Fruit fly (Drosophila melanogaster) whole organism, embryonic: ENCODE data around the gene kirre.

Experiments used
- Atf6 ChIP-seq: fragments of 200-800 bp; sonication (Bioruptor generic); IDR thresholded peaks from 2 replicates; pipeline ENCODE4 v1.3.6; 2022; ENCODE audit warnings: missing biosample characterization, missing genetic modification characterization
- CG1024 ChIP-seq: fragments of 200-800 bp; sonication (Bioruptor generic); IDR thresholded peaks from 2 replicates; pipeline ENCODE4 v1.3.6; 2022; ENCODE audit warnings: missing biosample characterization, missing genetic modification characterization
- CG10274 ChIP-seq: fragments of 200-800 bp; sonication (Bioruptor generic); optimal IDR thresholded peaks from 3 replicates; lab custom pipeline; 2017; ENCODE audit warnings: missing biosample characterization, mild to moderate bottlenecking, missing genetic modification characterization
- CG11560 ChIP-seq: fragments of 200-800 bp; sonication (Bioruptor generic); IDR thresholded peaks from 3 replicates; pipeline ENCODE4 v1.3.6; 2022; ENCODE audit warnings: missing biosample characterization, missing genetic modification characterization
- CG11695 ChIP-seq: fragments of 200-800 bp; sonication (Bioruptor generic); IDR thresholded peaks from 3 replicates; pipeline ENCODE4 v1.3.6; 2022; ENCODE audit warnings: missing biosample characterization, missing genetic modification characterization
- CG14667 ChIP-seq: fragments of 200-800 bp; sonication (Bioruptor generic); IDR thresholded peaks from 2 replicates; pipeline ENCODE4 v1.3.6; 2022; ENCODE audit warnings: missing biosample characterization, missing genetic modification characterization
- CG1603 ChIP-seq: fragments of 200-800 bp; sonication (Bioruptor generic); optimal IDR thresholded peaks from 2 replicates; lab custom pipeline; 2019; ENCODE audit warnings: missing biosample characterization, mild to moderate bottlenecking, missing genetic modification characterization, moderate library complexity
- CG17361 ChIP-seq: fragments of 200-800 bp; sonication (Bioruptor generic); IDR thresholded peaks from 3 replicates; pipeline ENCODE4 v1.3.6; 2022; ENCODE audit warnings: missing biosample characterization, missing genetic modification characterization
- CG17802 ChIP-seq: fragments of 200-800 bp; sonication (Bioruptor generic); optimal IDR thresholded peaks from 2 replicates; lab custom pipeline; 2018; ENCODE audit warnings: missing biosample characterization, mild to moderate bottlenecking, missing genetic modification characterization, moderate library complexity
- CG2120 ChIP-seq: fragments of 200-800 bp; sonication (Bioruptor generic); optimal IDR thresholded peaks from 3 replicates; lab custom pipeline; 2016; ENCODE audit warnings: missing biosample characterization, missing genetic modification characterization
- CG2129 ChIP-seq: fragments of 200-800 bp; sonication (Bioruptor generic); IDR thresholded peaks from 2 replicates; pipeline ENCODE4 v1.3.6; 2022; ENCODE audit warnings: missing biosample characterization, missing genetic modification characterization; ENCODE audit not compliant: partially characterized antibody
- CG2202 ChIP-seq: fragments of 200-800 bp; sonication (Bioruptor generic); optimal IDR thresholded peaks from 2 replicates; lab custom pipeline; 2018; ENCODE audit warnings: missing biosample characterization, mild to moderate bottlenecking, missing genetic modification characterization
- CG3407 ChIP-seq: fragments of 200-800 bp; sonication (Bioruptor generic); optimal IDR thresholded peaks from 2 replicates; lab custom pipeline; 2018; ENCODE audit warnings: missing biosample characterization, mild to moderate bottlenecking, missing genetic modification characterization
- CG3995 ChIP-seq: fragments of 200-800 bp; sonication (Bioruptor generic); optimal IDR thresholded peaks from 3 replicates; lab custom pipeline; 2016; ENCODE audit warnings: missing biosample characterization, missing genetic modification characterization
- CG4424 ChIP-seq: fragments of 200-800 bp; sonication (Bioruptor generic); optimal IDR thresholded peaks from 3 replicates; lab custom pipeline; 2016; ENCODE audit warnings: missing biosample characterization, missing genetic modification characterization
- CG5245 ChIP-seq: fragments of 200-800 bp; sonication (Bioruptor generic); optimal IDR thresholded peaks from 3 replicates; lab custom pipeline; 2016; ENCODE audit warnings: missing biosample characterization, missing genetic modification characterization
- CG6689 ChIP-seq: fragments of 200-800 bp; sonication (Bioruptor generic); IDR thresholded peaks from 2 replicates; pipeline ENCODE4 v1.3.6; 2022; ENCODE audit warnings: missing biosample characterization, missing genetic modification characterization
- CG6813 ChIP-seq: fragments of 200-800 bp; sonication (Bioruptor generic); optimal IDR thresholded peaks from 2 replicates; lab custom pipeline; 2017; ENCODE audit warnings: missing biosample characterization, missing genetic modification characterization, mild to moderate bottlenecking, moderate library complexity, missing genetic modification reagents
- CG7745 ChIP-seq: fragments of 200-800 bp; sonication (Bioruptor generic); optimal IDR thresholded peaks from 2 replicates; lab custom pipeline; 2018; ENCODE audit warnings: missing biosample characterization, mild to moderate bottlenecking, missing genetic modification characterization, moderate library complexity
- CG7786 ChIP-seq: fragments of 200-800 bp; sonication (Bioruptor generic); optimal IDR thresholded peaks from 2 replicates; lab custom pipeline; 2016; ENCODE audit warnings: missing biosample characterization, missing genetic modification characterization
- CG8089 ChIP-seq: fragments of 200-800 bp; sonication (Bioruptor generic); optimal IDR thresholded peaks from 3 replicates; lab custom pipeline; 2016; ENCODE audit warnings: missing biosample characterization, missing genetic modification characterization
- CG9932 ChIP-seq: fragments of 200-800 bp; sonication (Bioruptor generic); IDR thresholded peaks from 2 replicates; pipeline ENCODE4 v1.3.6; 2022; ENCODE audit warnings: missing biosample characterization, missing genetic modification characterization
- Dfd ChIP-seq, 2 experiments: fragments of >200 bp; optimal IDR thresholded peaks; 2 replicates each; lab custom pipeline; 2017; ENCODE audit warnings: missing biosample characterization in 2 of 2, missing genetic modification characterization in 2 of 2
- Dll ChIP-seq: fragments of 200-800 bp; sonication (Bioruptor generic); IDR thresholded peaks from 4 replicates; pipeline ENCODE4 v1.3.6; 2022; ENCODE audit warnings: missing biosample characterization, missing genetic modification characterization; ENCODE audit not compliant: partially characterized antibody
- Elba2 ChIP-seq: fragments of 200-800 bp; sonication (Bioruptor generic); optimal IDR thresholded peaks from 3 replicates; lab custom pipeline; 2016; ENCODE audit warnings: missing biosample characterization, missing genetic modification characterization
- Oaz ChIP-seq: fragments of 200-800 bp; sonication (Bioruptor generic); IDR thresholded peaks from 2 replicates; pipeline ENCODE4 v1.3.6; 2022; ENCODE audit warnings: missing biosample characterization, missing genetic modification characterization
- Sox100B ChIP-seq: fragments of 200-800 bp; sonication (Bioruptor generic); optimal IDR thresholded peaks from 3 replicates; lab custom pipeline; 2018; ENCODE audit warnings: missing biosample characterization, mild to moderate bottlenecking, missing genetic modification characterization
- ac ChIP-seq: fragments of 200-800 bp; sonication (Bioruptor generic); optimal IDR thresholded peaks from 3 replicates; lab custom pipeline; 2017; ENCODE audit warnings: missing biosample characterization, mild to moderate bottlenecking, missing genetic modification characterization
- ato ChIP-seq: fragments of 200-800 bp; sonication (Bioruptor generic); IDR thresholded peaks from 2 replicates; pipeline ENCODE4 v1.3.6; 2022; ENCODE audit warnings: missing biosample characterization, missing genetic modification characterization; ENCODE audit not compliant: partially characterized antibody
- cad ChIP-seq: fragments of >200 bp; optimal IDR thresholded peaks from 2 replicates; lab custom pipeline; 2017; ENCODE audit warnings: missing biosample characterization, missing genetic modification characterization
- ci ChIP-seq: fragments of 200-800 bp; sonication (Bioruptor generic); IDR thresholded peaks from 3 replicates; pipeline ENCODE4 v1.3.6; 2022; ENCODE audit warnings: missing biosample characterization, missing genetic modification characterization
- crc ChIP-seq: fragments of 200-800 bp; sonication (Bioruptor generic); optimal IDR thresholded peaks from 2 replicates; lab custom pipeline; 2016; ENCODE audit warnings: missing biosample characterization, missing genetic modification characterization
- crp ChIP-seq, 2 experiments: fragments of 200-800 bp; sonication (Bioruptor generic); optimal IDR thresholded peaks; 2 replicates in 1 of 2; 3 replicates in 1 of 2; lab custom pipeline; 2017; ENCODE audit warnings: missing biosample characterization in 2 of 2, missing genetic modification characterization in 2 of 2, mild to moderate bottlenecking in 1 of 2, moderate library complexity in 1 of 2
- dmrt11E ChIP-seq: fragments of 200-800 bp; sonication (Bioruptor generic); optimal IDR thresholded peaks from 3 replicates; lab custom pipeline; 2018; ENCODE audit warnings: missing biosample characterization, mild to moderate bottlenecking, missing genetic modification characterization, moderate library complexity
- eyg ChIP-seq: fragments of 200-800 bp; sonication (Bioruptor generic); optimal IDR thresholded peaks from 3 replicates; lab custom pipeline; 2016; ENCODE audit warnings: missing biosample characterization, missing genetic modification characterization
- fru ChIP-seq: fragments of >200 bp; optimal IDR thresholded peaks from 2 replicates; lab custom pipeline; 2017
- h ChIP-seq: fragments of >200 bp; optimal IDR thresholded peaks from 2 replicates; lab custom pipeline; 2017
- hbn ChIP-seq: fragments of 200-800 bp; sonication (Bioruptor generic); IDR thresholded peaks from 2 replicates; pipeline ENCODE4 v1.3.6; 2022; ENCODE audit warnings: missing biosample characterization, missing genetic modification characterization; ENCODE audit not compliant: partially characterized antibody
- insv ChIP-seq, 2 experiments: fragments of 200-800 bp; sonication (Bioruptor generic); optimal IDR thresholded peaks; 3 replicates each; lab custom pipeline; 2016 to 2018; ENCODE audit warnings: missing biosample characterization in 2 of 2, missing genetic modification characterization in 2 of 2
- inv ChIP-seq: fragments of 200-800 bp; sonication (Bioruptor generic); IDR thresholded peaks from 2 replicates; pipeline ENCODE4 v1.3.6; 2022; ENCODE audit warnings: missing biosample characterization, missing genetic modification characterization; ENCODE audit not compliant: partially characterized antibody
- lab ChIP-seq: fragments of 200-800 bp; sonication (Bioruptor generic); optimal IDR thresholded peaks from 3 replicates; lab custom pipeline; 2017; ENCODE audit warnings: missing biosample characterization, missing genetic modification characterization, mild to moderate bottlenecking, moderate library complexity, missing genetic modification reagents
- lilli ChIP-seq: fragments of 200-800 bp; sonication (Bioruptor generic); optimal IDR thresholded peaks from 3 replicates; lab custom pipeline; 2016; ENCODE audit warnings: missing biosample characterization, missing genetic modification characterization
- nerfin-2 ChIP-seq: fragments of 200-800 bp; sonication (Bioruptor generic); IDR thresholded peaks from 2 replicates; pipeline ENCODE4 v1.3.6; 2022; ENCODE audit warnings: missing biosample characterization, missing genetic modification characterization; ENCODE audit not compliant: partially characterized antibody
- odd ChIP-seq: fragments of 200-800 bp; sonication (Bioruptor generic); optimal IDR thresholded peaks from 2 replicates; lab custom pipeline; 2017; ENCODE audit warnings: missing biosample characterization, mild to moderate bottlenecking, missing genetic modification characterization
- pan ChIP-seq, 4 experiments: fragments of >200 bp in 3 of 4; fragments of 200-800 bp in 1 of 4; sonication (Bioruptor generic) in 1 of 4; optimal IDR thresholded peaks in 3 of 4; IDR thresholded peaks in 1 of 4; 2 replicates each; pipeline versions ENCODE4 v1.3.6 to Lab custom; 2017 to 2022; ENCODE audit warnings: missing biosample characterization in 2 of 4, missing genetic modification characterization in 2 of 4, mixed read lengths in 1 of 4
- seq ChIP-seq: fragments of 200-800 bp; sonication (Bioruptor generic); IDR thresholded peaks from 2 replicates; pipeline ENCODE4 v1.3.6; 2022; ENCODE audit warnings: missing biosample characterization, missing genetic modification characterization
- sisA ChIP-seq: fragments of 200-800 bp; sonication (Bioruptor generic); IDR thresholded peaks from 2 replicates; pipeline ENCODE4 v1.3.6; 2022; ENCODE audit warnings: missing biosample characterization, missing genetic modification characterization
- slbo ChIP-seq: fragments of 200-800 bp; sonication (Bioruptor generic); IDR thresholded peaks from 2 replicates; pipeline ENCODE4 v1.3.6; 2022; ENCODE audit warnings: missing biosample characterization, missing genetic modification characterization
- zfh2 ChIP-seq: fragments of 200-800 bp; sonication (Bioruptor generic); optimal IDR thresholded peaks from 2 replicates; lab custom pipeline; 2016; ENCODE audit warnings: missing biosample characterization, missing genetic modification characterization

kirre gene

DNA sequence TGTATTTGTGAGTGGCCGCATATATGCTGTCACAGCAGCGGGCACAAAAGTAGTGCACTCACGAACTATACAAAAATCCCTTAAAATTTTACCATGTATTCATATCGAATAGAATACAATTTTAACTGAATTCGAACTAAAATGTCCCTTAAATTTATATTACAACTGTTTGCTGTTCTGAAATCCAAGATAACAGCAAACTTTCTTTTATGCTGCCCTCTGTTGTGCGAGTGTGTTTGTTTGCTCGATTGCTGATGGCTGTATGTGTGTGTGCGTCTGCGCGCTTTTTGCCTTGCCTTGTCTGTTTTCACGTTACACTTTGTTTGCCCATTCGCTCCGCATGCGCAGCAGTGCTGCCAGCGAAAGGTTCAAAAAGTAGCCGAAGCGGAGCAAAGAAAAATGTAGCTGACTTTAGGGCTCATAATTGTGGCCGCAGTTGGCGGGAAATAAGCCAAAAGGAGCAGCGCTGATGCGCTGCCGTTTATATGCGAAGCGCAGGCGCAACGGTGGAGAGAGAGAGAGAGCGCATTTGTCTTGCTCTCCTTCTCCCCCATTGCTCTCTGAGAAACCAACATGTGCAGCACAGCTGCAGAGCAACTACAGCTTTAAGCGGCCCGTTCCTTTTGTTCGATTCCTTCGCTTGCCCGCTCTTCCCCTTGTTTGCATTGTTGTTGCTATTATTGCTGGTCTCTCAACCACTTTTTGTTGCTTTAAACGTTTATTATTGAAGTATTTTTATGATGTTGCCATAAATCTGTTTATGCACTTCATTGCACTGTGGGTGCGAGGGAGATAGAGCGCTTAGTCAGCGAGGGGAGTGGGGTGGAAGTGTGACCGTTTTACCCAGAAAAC, 422.4 kb downstream of the kirre start (continued):
- TF ChIP-seq Sox100B (GFP tag; lab: Kevin White, UChicago) (peak; percentile 93), lab (GFP tag; lab: Kevin White, UChicago) (peak; percentile 92), ac (peak; percentile 83), lilli (GFP tag; lab: Kevin White, UChicago) (peak; percentile 91), CG2129 (no peak), CG3407 (GFP tag; lab: Kevin White, UChicago) (peak; percentile 89), CG6689 (peak; percentile 95), pan (optimal IDR thresholded peaks at IDR 0.05; lab: Kevin White, UChicago) (no peak), pan (GFP tag; optimal IDR thresholded peaks at IDR 0.05 in 1 of 2, IDR thresholded peaks at IDR 0.05 in 1 of 2) (peak in 1 of 2 experiments; percentile 93), sisA (peak; percentile 96), insv (GFP tag; optimal IDR thresholded peaks at IDR 0.05; lab: Kevin White, UChicago) (peak in 1 of 2 experiments; percentile 26), CG7745 (tag; lab: Kevin White, UChicago) (no peak), CG2202 (tag; lab: Kevin White, UChicago) (peak; percentile 91), slbo (GFP tag; lab: Robert Waterston, UW) (peak; percentile 85), Oaz (GFP tag; lab: Robert Waterston, UW) (peak; percentile 76), Elba2 (GFP tag; lab: Kevin White, UChicago) (peak; percentile 21), hbn (GFP tag; lab: Robert Waterston, UW) (no peak), CG3995 (GFP tag; lab: Kevin White, UChicago) (peak; percentile 46), CG14667 (GFP tag; lab: Robert Waterston, UW) (peak; percentile 90), crc (peak; percentile 88), CG7786 (peak; percentile 90), CG6813 (GFP tag; lab: Kevin White, UChicago) (peak; percentile 91), seq (GFP tag; lab: Robert Waterston, UW) (peak; percentile 89), CG8089 (GFP tag; lab: Kevin White, UChicago) (peak; percentile 93), CG5245 (GFP tag; lab: Kevin White, UChicago) (peak; percentile 89), nerfin-2 (GFP tag; lab: Robert Waterston, UW) (no peak), CG11560 (peak; percentile 71), cad (GFP tag; lab: Kevin White, UChicago) (no peak), ci (GFP tag; lab: Robert Waterston, UW) (peak; percentile 96), Dll (GFP tag; lab: Robert Waterston, UW) (peak; percentile 47; the same call in 2 of the 4 replicates), CG17361 (GFP tag; lab: Robert Waterston, UW) (peak; percentile 93), CG4424 (GFP tag; lab: Kevin White, UChicago) (peak; percentile 93), CG9932 (GFP tag; lab: Robert Waterston, UW) (peak; percentile 56; the same call in 1 of the 2 replicates), CG2120 (peak; percentile 86), Dfd (GFP tag; optimal IDR thresholded peaks at IDR 0.05; lab: Kevin White, UChicago) (no peak), fru (lab: Kevin White, UChicago) (no peak), CG1603 (peak; percentile 98), CG1024 (GFP tag; lab: Robert Waterston, UW) (peak; percentile 86), inv (GFP tag; lab: Robert Waterston, UW) (no peak), CG11695 (peak; percentile 94), eyg (peak; percentile 86), dmrt11E (tag; lab: Kevin White, UChicago) (peak; percentile 97), CG10274 (GFP tag; lab: Kevin White, UChicago) (peak; percentile 67), zfh2 (GFP tag; lab: Kevin White, UChicago) (peak; percentile 79), crp (GFP tag; optimal IDR thresholded peaks at IDR 0.05; lab: Kevin White, UChicago) (peak in 1 of 2 experiments; percentile 59), Atf6 (GFP tag; lab: Robert Waterston, UW) (peak; percentile 88), CG17802 (peak; percentile 68), odd (GFP tag; lab: Kevin White, UChicago) (peak; percentile 86), ato (GFP tag; lab: Robert Waterston, UW) (no peak), h (peak; percentile 41)
